Worm (Caenorhabditis elegans) whole organism, L4 larva: ENCODE results near the gene srg-40.
A peak's percentile ranks its signal among the peaks of the same experiment; 100 is the strongest.

Source experiments
- F10B5.3 ChIP-seq: sonication (generic microtip); optimal IDR thresholded peaks from 2 replicates; lab custom pipeline; 2016; ENCODE audit warnings: mild to moderate bottlenecking, missing genetic modification characterization, missing compliant biosample characterization
- F26F4.8 ChIP-seq: fragments of 200-800 bp; sonication (Bioruptor generic); conservative IDR thresholded peaks from 2 replicates; pipeline ENCODE4 v1.3.6; 2022; ENCODE audit warnings: missing genetic modification characterization, missing compliant biosample characterization
- F37D6.2 ChIP-seq: sonication (generic microtip); optimal IDR thresholded peaks from 2 replicates; lab custom pipeline; 2016; ENCODE audit warnings: mild to moderate bottlenecking, missing genetic modification characterization, missing compliant biosample characterization
- T20F7.1 ChIP-seq: fragments of 200-800 bp; sonication (Bioruptor generic); optimal IDR thresholded peaks from 2 replicates; lab custom pipeline; 2018; ENCODE audit warnings: mild to moderate bottlenecking, missing genetic modification characterization, missing compliant biosample characterization
- Y75B8A.6 ChIP-seq: fragments of 200-800 bp; sonication (Bioruptor generic); IDR thresholded peaks from 2 replicates; pipeline ENCODE4 v1.3.6; 2022; ENCODE audit warnings: missing genetic modification reagents, missing genetic modification characterization, missing compliant biosample characterization
- aha-1 ChIP-seq: fragments of 150-350 bp; peaks from one replicate; lab custom pipeline; 2014; ENCODE audit warnings: missing biosample characterization, missing genetic modification characterization
- ama-1 ChIP-seq: fragments of 150-350 bp; optimal IDR thresholded peaks from 2 replicates; lab custom pipeline; 2014; ENCODE audit warnings: inconsistent platforms, mixed read lengths
- arid-1 ChIP-seq: fragments of 200-800 bp; sonication (Bioruptor generic); conservative IDR thresholded peaks from 2 replicates; pipeline ENCODE4 v1.3.6; 2022; ENCODE audit warnings: missing genetic modification reagents, missing genetic modification characterization, missing compliant biosample characterization
- attf-4 ChIP-seq: sonication (generic microtip); optimal IDR thresholded peaks from 3 replicates; lab custom pipeline; 2017; ENCODE audit warnings: missing biosample characterization, missing genetic modification characterization
- ceh-20 ChIP-seq: fragments of 200-800 bp; sonication (Bioruptor generic); IDR thresholded peaks from 2 replicates; pipeline ENCODE4 v1.3.6; 2022; ENCODE audit warnings: missing genetic modification reagents, missing genetic modification characterization, missing compliant biosample characterization
- ceh-32 ChIP-seq: sonication (generic microtip); optimal IDR thresholded peaks from 2 replicates; lab custom pipeline; 2016; ENCODE audit warnings: mild to moderate bottlenecking, missing genetic modification characterization, missing compliant biosample characterization; ENCODE audit not compliant: poor library complexity
- ces-1 ChIP-seq: fragments of 150-350 bp; sonication (generic microtip); optimal IDR thresholded peaks from 4 replicates; lab custom pipeline; 2014; ENCODE audit warnings: missing biosample characterization, missing genetic modification reagents, missing genetic modification characterization
- cey-2 ChIP-seq: sonication (generic microtip); optimal IDR thresholded peaks from 3 replicates; lab custom pipeline; 2017; ENCODE audit warnings: missing genetic modification characterization, mild to moderate bottlenecking, missing compliant biosample characterization, antibody characterized with exemption, borderline replicate concordance; ENCODE audit not compliant: insufficient read depth
- daf-8 ChIP-seq: fragments of 200-800 bp; sonication (Bioruptor generic); IDR thresholded peaks from 2 replicates; pipeline ENCODE4 v1.3.6; 2022; ENCODE audit warnings: missing genetic modification characterization, missing compliant biosample characterization
- duxl-1 ChIP-seq: sonication (generic microtip); optimal IDR thresholded peaks from 2 replicates; lab custom pipeline; 2016; ENCODE audit warnings: mild to moderate bottlenecking, missing genetic modification characterization, moderate library complexity, missing compliant biosample characterization; ENCODE audit not compliant: poor library complexity
- hlh-30 ChIP-seq: sonication (generic microtip); optimal IDR thresholded peaks from 2 replicates; lab custom pipeline; 2017; ENCODE audit warnings: antibody characterized with exemption, mild to moderate bottlenecking, missing genetic modification characterization, missing compliant biosample characterization; ENCODE audit not compliant: insufficient read depth
- lin-29 ChIP-seq: fragments of 200-800 bp; sonication (Bioruptor generic); IDR thresholded peaks from 2 replicates; pipeline ENCODE4 v1.3.6; 2022; ENCODE audit warnings: missing genetic modification reagents, missing genetic modification characterization, missing compliant biosample characterization
- mdt-29 ChIP-seq: fragments of 200-800 bp; sonication (Bioruptor generic); IDR thresholded peaks from 2 replicates; pipeline ENCODE4 v1.3.6; 2022; ENCODE audit warnings: missing genetic modification reagents, missing genetic modification characterization, missing compliant biosample characterization
- mep-1 ChIP-seq: fragments of 150-350 bp; sonication (generic microtip); optimal IDR thresholded peaks from 3 replicates; lab custom pipeline; 2014; ENCODE audit warnings: missing biosample characterization, missing genetic modification characterization
- mxl-3 ChIP-seq: fragments of 200-800 bp; sonication (Bioruptor generic); optimal IDR thresholded peaks from 2 replicates; lab custom pipeline; 2018; ENCODE audit warnings: mild to moderate bottlenecking, missing genetic modification characterization, missing compliant biosample characterization
- nhr-10 ChIP-seq: fragments of 150-350 bp; optimal IDR thresholded peaks from 2 replicates; lab custom pipeline; 2014; ENCODE audit warnings: missing biosample characterization, missing genetic modification characterization
- nhr-102 ChIP-seq: sonication (generic microtip); optimal IDR thresholded peaks from 2 replicates; lab custom pipeline; 2016; ENCODE audit warnings: mild to moderate bottlenecking, missing genetic modification characterization, moderate library complexity, missing compliant biosample characterization
- nhr-111 ChIP-seq: fragments of 200-800 bp; sonication (Bioruptor generic); optimal IDR thresholded peaks from 2 replicates; lab custom pipeline; 2018; ENCODE audit warnings: mild to moderate bottlenecking, missing genetic modification characterization, missing compliant biosample characterization
- nhr-25 ChIP-seq: sonication (generic microtip); optimal IDR thresholded peaks from 2 replicates; lab custom pipeline; 2017; ENCODE audit warnings: missing genetic modification characterization, mild to moderate bottlenecking, missing compliant biosample characterization, antibody characterized with exemption, moderate library complexity, borderline replicate concordance; ENCODE audit not compliant: insufficient read depth
- nhr-28 ChIP-seq: fragments of 150-350 bp; optimal IDR thresholded peaks from 2 replicates; lab custom pipeline; 2014; ENCODE audit warnings: missing biosample characterization, missing genetic modification characterization
- nhr-48 ChIP-seq: sonication (generic microtip); optimal IDR thresholded peaks from 2 replicates; lab custom pipeline; 2016; ENCODE audit warnings: mild to moderate bottlenecking, missing genetic modification characterization, missing compliant biosample characterization
- pqm-1 ChIP-seq: sonication (generic microtip); optimal IDR thresholded peaks from 2 replicates; lab custom pipeline; 2017; ENCODE audit warnings: missing biosample characterization, missing genetic modification characterization
- sdz-12 ChIP-seq: fragments of 200-800 bp; sonication (Bioruptor generic); optimal IDR thresholded peaks from 2 replicates; lab custom pipeline; 2018; ENCODE audit warnings: mild to moderate bottlenecking, missing genetic modification characterization, missing compliant biosample characterization
- snpc-4 ChIP-seq: fragments of 150-350 bp; optimal IDR thresholded peaks from 2 replicates; lab custom pipeline; 2014; ENCODE audit warnings: missing biosample characterization, missing genetic modification characterization
- spr-3 ChIP-seq: fragments of 200-800 bp; sonication (Bioruptor generic); optimal IDR thresholded peaks from 2 replicates; lab custom pipeline; 2018; ENCODE audit warnings: mild to moderate bottlenecking, missing genetic modification characterization, missing compliant biosample characterization
- unc-62 ChIP-seq, 3 experiments: fragments of 150-350 bp in 1 of 3; sonication (generic microtip); optimal IDR thresholded peaks in 2 of 3; peaks in 1 of 3; 1 replicate in 1 of 3; 2 replicates in 2 of 3; lab custom pipeline; 2014 to 2017; ENCODE audit warnings: missing biosample characterization in 3 of 3, missing genetic modification characterization in 3 of 3, missing genetic modification reagents in 3 of 3, missing genotype in 1 of 3
- zfp-3 ChIP-seq: fragments of 200-800 bp; sonication (Bioruptor generic); conservative IDR thresholded peaks from 2 replicates; pipeline ENCODE4 v1.3.6; 2022; ENCODE audit warnings: missing genetic modification reagents, missing genetic modification characterization, missing compliant biosample characterization
- zip-2 ChIP-seq: fragments of 150-350 bp; optimal IDR thresholded peaks from 2 replicates; lab custom pipeline; 2014; ENCODE audit warnings: missing biosample characterization, missing genetic modification characterization
- ztf-11 ChIP-seq: fragments of 150-350 bp; optimal IDR thresholded peaks from 2 replicates; lab custom pipeline; 2014; ENCODE audit warnings: missing biosample characterization, missing genetic modification characterization

srg-40 gene

DNA sequence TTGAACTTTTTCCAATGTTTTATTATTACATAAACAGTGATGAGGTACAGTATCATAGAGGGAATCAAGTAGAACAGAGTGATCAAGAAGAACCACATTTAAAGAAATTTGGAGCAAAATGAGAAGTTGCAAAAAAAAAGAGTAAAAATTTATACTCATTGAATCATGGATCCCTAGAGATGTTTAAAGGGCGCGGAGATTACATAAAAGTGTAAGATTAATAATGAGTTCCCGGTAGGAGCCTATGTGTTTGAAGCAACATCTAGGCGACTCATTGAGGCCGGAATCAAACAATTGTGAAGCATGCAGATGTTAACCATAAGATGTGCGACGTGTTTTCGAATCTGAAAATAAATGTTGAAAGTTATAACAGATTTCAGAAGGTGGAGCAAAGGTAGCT is 12.0 kb downstream of the srg-40 start, which contains the start of gene srg-39:
Gene srg-39, minus strand, starts transcription at position 101 of the 400 bp plus-strand sequence.
- TF ChIP-seq F26F4.8 (GFP tag; lab: Robert Waterston, UW) (no peak), nhr-48 (tag; lab: Kevin White, UChicago) (no peak), mep-1 (no peak), pqm-1 (no peak), ceh-20 (GFP tag; lab: Robert Waterston, UW) (no peak), duxl-1 (tag; lab: Kevin White, UChicago) (no peak), arid-1 (GFP tag; lab: Robert Waterston, UW) (no peak), spr-3 (GFP tag; lab: Kevin White, UChicago) (no peak)

DNA sequence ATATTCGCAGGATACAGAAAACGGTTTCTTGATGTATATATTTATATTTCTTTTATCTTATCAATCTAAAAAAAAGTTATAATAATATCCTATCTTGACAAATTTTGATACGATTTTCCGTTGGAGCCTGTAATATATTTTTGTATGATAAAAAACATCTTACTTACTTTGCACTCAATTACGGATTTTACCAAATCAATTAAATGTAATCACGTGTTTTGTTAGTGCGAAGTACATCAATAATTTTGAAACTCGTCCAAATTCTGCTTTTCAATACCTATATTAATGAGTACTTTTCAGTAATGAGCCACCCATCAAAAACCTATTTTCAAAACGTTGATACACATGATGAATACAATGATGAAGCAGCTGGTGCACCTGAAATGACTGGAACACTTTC is 15.0 kb downstream of the srg-40 start, which contains the start of gene T19C4.1:
Gene T19C4.1, plus strand, starts transcription at position 301 of the 400 bp plus-strand sequence.
- no peak for TF ChIP-seq T20F7.1 (GFP tag; lab: Kevin White, UChicago)
- no peak for TF ChIP-seq F26F4.8 (GFP tag; lab: Robert Waterston, UW)
- no peak for TF ChIP-seq sdz-12 (GFP tag; lab: Kevin White, UChicago)
- TF ChIP-seq lin-29 (GFP tag; lab: Robert Waterston, UW): no peak
- no peak for TF ChIP-seq F10B5.3 (tag; lab: Kevin White, UChicago)
- no peak for TF ChIP-seq nhr-111
- TF ChIP-seq zip-2 (tag; lab: Kevin White, UChicago): no peak
- no peak for TF ChIP-seq snpc-4 (tag; lab: Kevin White, UChicago)
- no peak for TF ChIP-seq F37D6.2

DNA sequence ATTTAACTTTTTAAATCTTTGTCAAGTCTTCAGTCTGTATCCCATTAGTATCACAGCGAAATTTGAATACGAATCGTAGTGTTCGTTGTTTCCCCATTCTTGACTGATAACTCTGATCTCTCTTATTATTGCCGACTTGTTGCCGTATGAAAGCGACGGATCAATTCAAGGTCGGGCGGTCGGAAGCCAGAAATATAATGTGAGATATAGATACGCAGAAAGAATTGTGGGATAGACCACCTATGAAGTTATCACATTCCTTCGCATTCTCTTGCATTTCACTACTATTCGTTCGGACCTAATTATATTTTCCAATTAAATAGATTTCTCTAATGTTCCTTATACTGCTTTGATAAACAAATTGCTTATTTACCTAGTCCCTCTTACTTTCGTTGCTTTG is 15.4 kb downstream of the srg-40 start:
- TF ChIP-seq attf-4 (tag; lab: Kevin White, UChicago): no peak
- TF ChIP-seq ceh-32 (tag; lab: Kevin White, UChicago): no peak
- no peak for TF ChIP-seq ces-1 (GFP tag; lab: Kevin White, UChicago)
- peak; percentile 35 for TF ChIP-seq nhr-28
- TF ChIP-seq nhr-10: no peak
- no peak for TF ChIP-seq Y75B8A.6 (GFP tag; lab: Robert Waterston, UW)

DNA sequence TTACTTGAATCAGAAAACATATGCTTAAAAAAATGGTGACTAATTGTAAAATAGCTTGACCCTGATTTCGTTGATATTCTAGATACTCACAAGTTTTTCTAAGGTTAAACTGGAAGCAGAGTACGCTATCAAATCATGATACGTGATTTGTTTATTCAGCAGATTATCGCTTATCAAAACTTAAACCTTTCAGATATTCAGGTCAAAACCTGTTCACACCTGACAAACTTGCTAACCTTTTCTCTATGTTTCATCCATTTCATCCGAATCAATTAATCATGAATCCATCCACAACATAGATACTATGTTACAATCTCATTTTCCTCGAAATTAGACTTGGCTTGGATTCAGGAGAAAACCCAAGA is 16.6 kb downstream of the srg-40 start:
- TF ChIP-seq nhr-48 (tag; lab: Kevin White, UChicago) (peak; percentile 71), unc-62 (GFP tag; optimal IDR thresholded peaks at IDR 0.05 in 1 of 2; lab: Kevin White, UChicago) (peak in 1 of 2 experiments; percentile 27), unc-62 (tag; optimal IDR thresholded peaks at IDR 0.05; lab: Kevin White, UChicago) (no peak), nhr-25 (peak; percentile 62), mep-1 (peak; percentile 62), nhr-102 (peak; percentile 35), aha-1 (tag; lab: Kevin White, UChicago) (peak; percentile 98), sdz-12 (GFP tag; lab: Kevin White, UChicago) (no peak), mdt-29 (GFP tag; lab: Robert Waterston, UW) (no peak), hlh-30 (tag; lab: Kevin White, UChicago) (peak; percentile 30), zfp-3 (GFP tag; lab: Robert Waterston, UW) (peak; percentile 81; the same call in 1 of the 2 replicates), cey-2 (tag; lab: Kevin White, UChicago) (peak; percentile 26), mxl-3 (GFP tag; lab: Kevin White, UChicago) (no peak), ama-1 (lab: Kevin White, UChicago) (peak; percentile 44), ztf-11 (no peak), daf-8 (GFP tag; lab: Robert Waterston, UW) (no peak), lin-29 (GFP tag; lab: Robert Waterston, UW) (no peak)
- TF ChIP-seq, all 104 proteins: peak for 10
